Worm (Caenorhabditis elegans) whole organism, L4 larva: Measurements from ENCODE around the gene cone-1.

Experiments used
- ces-1 ChIP-seq: fragments of 150-350 bp; sonication (generic microtip); optimal IDR thresholded peaks from 4 replicates; lab custom pipeline; 2014; ENCODE audit warnings: missing biosample characterization, missing genetic modification reagents, missing genetic modification characterization
- jun-1 ChIP-seq: fragments of 150-350 bp; optimal IDR thresholded peaks from 2 replicates; lab custom pipeline; 2014; ENCODE audit warnings: missing biosample characterization, missing genetic modification reagents, missing genetic modification characterization
- nhr-10 ChIP-seq: fragments of 150-350 bp; optimal IDR thresholded peaks from 2 replicates; lab custom pipeline; 2014; ENCODE audit warnings: missing biosample characterization, missing genetic modification characterization
- nhr-237 ChIP-seq: sonication (generic microtip); optimal IDR thresholded peaks from 2 replicates; lab custom pipeline; 2017; ENCODE audit warnings: missing biosample characterization, missing genetic modification characterization
- nhr-76 ChIP-seq: fragments of 150-350 bp; optimal IDR thresholded peaks from 2 replicates; lab custom pipeline; 2014; ENCODE audit warnings: missing biosample characterization, missing genetic modification characterization
- pha-4 ChIP-seq, 2 experiments: fragments of 150-350 bp in 1 of 2; fragments of 200-800 bp in 1 of 2; sonication (Bioruptor generic) in 1 of 2; IDR thresholded peaks in 1 of 2; optimal IDR thresholded peaks in 1 of 2; 2 replicates each; pipeline versions ENCODE4 v1.3.6 to Lab custom; 2014 to 2022; ENCODE audit warnings: missing genetic modification characterization in 2 of 2, missing genetic modification reagents in 2 of 2, missing biosample characterization in 1 of 2, missing compliant biosample characterization in 1 of 2
- unc-130 ChIP-seq: sonication (generic microtip); optimal IDR thresholded peaks from 2 replicates; lab custom pipeline; 2016; ENCODE audit warnings: missing genetic modification reagents, missing genetic modification characterization, missing compliant biosample characterization

DNA sequence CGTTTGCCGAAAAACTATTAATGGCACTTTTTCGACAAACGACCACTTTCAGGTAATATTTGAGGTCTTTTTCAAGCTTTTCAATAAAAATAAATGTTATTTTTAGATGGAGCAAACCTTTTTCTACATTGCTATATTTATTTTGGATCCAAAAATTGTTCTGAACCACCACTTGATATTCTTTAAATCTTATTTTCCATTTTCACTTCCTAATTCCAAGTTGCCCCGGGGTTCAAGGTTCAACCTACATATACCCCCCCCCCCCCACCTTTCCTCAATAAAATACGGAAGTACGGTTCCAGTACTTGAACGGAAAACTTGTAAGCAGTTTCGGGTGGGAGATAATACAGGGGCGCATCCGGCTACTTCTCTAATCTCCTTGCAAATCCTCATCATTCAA, 21.9 kb upstream of the cone-1 start, which contains the start of gene Y54F10AM.6:
- TF ChIP-seq ces-1 (GFP tag; lab: Kevin White, UChicago) (no peak), nhr-237 (no peak), nhr-76 (tag; lab: Kevin White, UChicago) (no peak), unc-130 (GFP tag; lab: Kevin White, UChicago) (no peak), pha-4 (GFP tag; IDR thresholded peaks at IDR 0.05; lab: Robert Waterston, UW) (no peak), pha-4 (tag; optimal IDR thresholded peaks at IDR 0.05; lab: Kevin White, UChicago) (no peak), jun-1 (no peak), nhr-10 (tag; lab: Kevin White, UChicago) (no peak)
